Worm (Caenorhabditis elegans): ENCODE measurements around the gene crn-4.

crn-4 gene

ce11 chrX:2266366-2266765, 8.5 kb upstream of the crn-4 start:
- TF ChIP-seq efl-1 (optimal IDR thresholded peaks at IDR 0.05): no peak
- TF ChIP-seq efl-1 (GFP tag; optimal IDR thresholded peaks at IDR 0.05 in 1 of 2): peak in 1 of 2 experiments; percentile 82
- TF ChIP-seq unc-86 (tag; optimal IDR thresholded peaks at IDR 0.05): peak; percentile 64
- TF ChIP-seq hlh-4 (tag; optimal IDR thresholded peaks at IDR 0.05): no peak
- peak; percentile 35 for TF ChIP-seq lin-14 (GFP tag; optimal IDR thresholded peaks at IDR 0.05)
- TF ChIP-seq ztf-4 (tag; optimal IDR thresholded peaks at IDR 0.05): no peak
- no peak for TF ChIP-seq nhr-84 (tag; optimal IDR thresholded peaks at IDR 0.05)
- TF ChIP-seq tlp-1 (tag; optimal IDR thresholded peaks at IDR 0.05): no peak

DNA sequence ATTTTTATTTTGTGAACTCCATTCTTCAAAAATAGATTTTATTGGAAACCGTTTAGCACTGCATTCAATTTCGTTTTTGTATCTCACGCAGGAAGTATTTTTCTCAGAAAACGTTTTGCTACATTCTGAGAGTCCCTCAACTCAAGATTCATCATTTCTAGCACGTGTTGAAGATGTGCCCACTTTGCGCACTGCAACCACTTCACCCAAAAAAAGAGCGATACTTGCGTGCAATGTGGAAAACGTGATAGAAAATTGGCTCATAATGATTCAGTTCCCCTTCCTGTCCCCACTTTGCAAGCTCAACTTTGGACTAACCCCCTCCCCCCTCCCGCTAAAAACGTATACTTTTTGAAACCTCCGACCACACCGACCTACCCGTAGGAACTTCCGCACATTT, 7.2 kb upstream of the crn-4 start:
- TF ChIP-seq fkh-10 (GFP tag; optimal IDR thresholded peaks at IDR 0.05) (peak; percentile 77), fkh-8 (tag; optimal IDR thresholded peaks at IDR 0.05) (peak; percentile 39), lin-14 (GFP tag; optimal IDR thresholded peaks at IDR 0.05) (peak; percentile 68), nhr-237 (tag; optimal IDR thresholded peaks at IDR 0.05) (no peak), mdl-1 (tag; optimal IDR thresholded peaks at IDR 0.05) (no peak), unc-98 (GFP tag; IDR thresholded peaks at IDR 0.05) (no peak), dsc-1 (tag; optimal IDR thresholded peaks at IDR 0.05) (no peak), zag-1 (tag; optimal IDR thresholded peaks at IDR 0.05) (no peak), nhr-47 (tag; optimal IDR thresholded peaks at IDR 0.05) (no peak), sup-37 (GFP tag; optimal IDR thresholded peaks at IDR 0.05) (no peak)

ce11 chrX:2262420-2262819, 4.5 kb upstream of the crn-4 start:
- TF ChIP-seq dpl-1 (GFP tag; optimal IDR thresholded peaks at IDR 0.05): no peak
- no peak for TF ChIP-seq sox-4 (tag; optimal IDR thresholded peaks at IDR 0.05)
- no peak for TF ChIP-seq dsc-1 (tag; optimal IDR thresholded peaks at IDR 0.05)
- no peak for TF ChIP-seq efl-3 (GFP tag; optimal IDR thresholded peaks at IDR 0.05)
- peak; percentile 47 for TF ChIP-seq elt-2 (tag; optimal IDR thresholded peaks at IDR 0.05)
- no peak for TF ChIP-seq aha-1 (tag; optimal IDR thresholded peaks at IDR 0.05)
- TF ChIP-seq nhr-11 (tag; optimal IDR thresholded peaks at IDR 0.05): no peak
- TF ChIP-seq unc-62 (GFP tag; optimal IDR thresholded peaks at IDR 0.05): no peak
- no peak for TF ChIP-seq blmp-1 (tag; optimal IDR thresholded peaks at IDR 0.05)

- no peak for TF ChIP-seq elt-2 (tag; optimal IDR thresholded peaks at IDR 0.05)
- TF ChIP-seq dpl-1 (GFP tag; optimal IDR thresholded peaks at IDR 0.05): no peak
- TF ChIP-seq pag-3 (tag; optimal IDR thresholded peaks at IDR 0.05; ENCODE audit: borderline replicate concordance, insufficient read depth): no peak
- no peak for TF ChIP-seq lin-39 (tag; optimal IDR thresholded peaks at IDR 0.05)
- TF ChIP-seq sox-4 (tag; optimal IDR thresholded peaks at IDR 0.05): no peak
- no peak for TF ChIP-seq nhr-12 (tag; optimal IDR thresholded peaks at IDR 0.05)
- TF ChIP-seq rnt-1 (tag; optimal IDR thresholded peaks at IDR 0.05): no peak
- no peak for TF ChIP-seq tlp-1 (tag; optimal IDR thresholded peaks at IDR 0.05)
- TF ChIP-seq nhr-28 (tag; optimal IDR thresholded peaks at IDR 0.05): no peak
- TF ChIP-seq vab-15 (tag; optimal IDR thresholded peaks at IDR 0.05): no peak
- TF ChIP-seq Y116A8C.19 (tag; optimal IDR thresholded peaks at IDR 0.05; ENCODE audit: borderline replicate concordance): no peak
- TF ChIP-seq fos-1 (tag; optimal IDR thresholded peaks at IDR 0.05): no peak
- TF ChIP-seq nhr-71 (tag; optimal IDR thresholded peaks at IDR 0.05): no peak
- no peak for TF ChIP-seq skn-1 (tag; optimal IDR thresholded peaks at IDR 0.05)
- no peak for TF ChIP-seq nhr-90 (tag; optimal IDR thresholded peaks at IDR 0.05; ENCODE audit: poor library complexity)
These were observed 3.1 kb upstream of the crn-4 start, which contains the start of gene AH9.3 for ce11 chrX:2261003-2261402. TSS of gene AH9.3 (minus strand) at chrX:2261103.

ce11 chrX:2258404-2258803, 503 bp upstream of the crn-4 start:
- no peak for TF ChIP-seq nhr-71 (tag; optimal IDR thresholded peaks at IDR 0.05)
- TF ChIP-seq lin-14 (GFP tag; optimal IDR thresholded peaks at IDR 0.05): peak; percentile 10
- TF ChIP-seq skn-1 (tag; optimal IDR thresholded peaks at IDR 0.05): peak; percentile 88
- TF ChIP-seq ceh-82 (tag; optimal IDR thresholded peaks at IDR 0.05): peak in 1 of 3 experiments; percentile 26
- TF ChIP-seq efl-3 (GFP tag; optimal IDR thresholded peaks at IDR 0.05): no peak
- no peak for TF ChIP-seq efl-1 (optimal IDR thresholded peaks at IDR 0.05)
- TF ChIP-seq efl-1 (GFP tag; optimal IDR thresholded peaks at IDR 0.05 in 1 of 2): no peak
- no peak for TF ChIP-seq nhr-20 (tag; optimal IDR thresholded peaks at IDR 0.05)
